Worm (Caenorhabditis elegans) whole organism, late embryonic: ENCODE measurements around the gene C42C1.3.

Experiments
- T23F11.4 ChIP-seq: fragments of 200-800 bp; sonication (Bioruptor generic); optimal IDR thresholded peaks from 2 replicates; lab custom pipeline; 2018; ENCODE audit warnings: mild to moderate bottlenecking, missing genetic modification characterization, missing compliant biosample characterization
- Y22D7AL.16 ChIP-seq: sonication (generic microtip); optimal IDR thresholded peaks from 2 replicates; lab custom pipeline; 2016; ENCODE audit warnings: missing genetic modification characterization, missing compliant biosample characterization
- ahr-1 ChIP-seq: sonication (generic microtip); optimal IDR thresholded peaks from 2 replicates; lab custom pipeline; 2016; ENCODE audit warnings: missing genetic modification characterization, missing compliant biosample characterization
- ceh-14 ChIP-seq: sonication (generic microtip); optimal IDR thresholded peaks from 2 replicates; lab custom pipeline; 2016; ENCODE audit warnings: missing genotype, missing genetic modification characterization, missing compliant biosample characterization
- ceh-19 ChIP-seq: fragments of 200-800 bp; sonication (Bioruptor generic); optimal IDR thresholded peaks from 2 replicates; lab custom pipeline; 2018; ENCODE audit warnings: mild to moderate bottlenecking, missing genetic modification characterization, missing compliant biosample characterization
- ceh-2 ChIP-seq: sonication (generic microtip); optimal IDR thresholded peaks from 2 replicates; lab custom pipeline; 2016; ENCODE audit warnings: missing genotype, missing genetic modification characterization, missing compliant biosample characterization
- ceh-30 ChIP-seq: fragments of 150-350 bp; optimal IDR thresholded peaks from 2 replicates; lab custom pipeline; 2014; ENCODE audit warnings: missing biosample characterization, missing genetic modification characterization
- ceh-6 ChIP-seq: fragments of 200-800 bp; sonication (Bioruptor generic); optimal IDR thresholded peaks from 2 replicates; lab custom pipeline; 2018; ENCODE audit warnings: mild to moderate bottlenecking, missing genetic modification characterization, missing compliant biosample characterization
- ceh-9 ChIP-seq: sonication (generic microtip); optimal IDR thresholded peaks from 2 replicates; lab custom pipeline; 2016; ENCODE audit warnings: mild to moderate bottlenecking, missing genetic modification characterization, inconsistent platforms, missing compliant biosample characterization
- che-1 ChIP-seq: sonication (generic microtip); optimal IDR thresholded peaks from 2 replicates; lab custom pipeline; 2016; ENCODE audit warnings: mild to moderate bottlenecking, missing genetic modification characterization, missing compliant biosample characterization
- dmd-4 ChIP-seq: sonication (generic microtip); optimal IDR thresholded peaks from 2 replicates; lab custom pipeline; 2016; ENCODE audit warnings: borderline replicate concordance, missing genetic modification characterization, missing compliant biosample characterization
- dve-1 ChIP-seq: sonication (generic microtip); optimal IDR thresholded peaks from 2 replicates; lab custom pipeline; 2017; ENCODE audit warnings: antibody characterized with exemption, mild to moderate bottlenecking, missing genetic modification characterization, missing compliant biosample characterization
- ets-4 ChIP-seq: sonication (generic microtip); optimal IDR thresholded peaks from 2 replicates; lab custom pipeline; 2016; ENCODE audit warnings: missing genetic modification characterization, missing compliant biosample characterization
- eyg-1 ChIP-seq: sonication (generic microtip); optimal IDR thresholded peaks from 2 replicates; lab custom pipeline; 2016; ENCODE audit warnings: missing genotype, missing genetic modification characterization, missing compliant biosample characterization
- hlh-13 ChIP-seq: fragments of 200-800 bp; sonication (Bioruptor generic); optimal IDR thresholded peaks from 2 replicates; lab custom pipeline; 2018; ENCODE audit warnings: mild to moderate bottlenecking, missing genetic modification characterization, missing compliant biosample characterization
- hlh-15 ChIP-seq: sonication (generic microtip); optimal IDR thresholded peaks from 2 replicates; lab custom pipeline; 2016; ENCODE audit warnings: missing genetic modification characterization, missing compliant biosample characterization
- hlh-8 ChIP-seq: sonication (generic microtip); optimal IDR thresholded peaks from 2 replicates; lab custom pipeline; 2016; ENCODE audit warnings: missing genotype, missing genetic modification characterization, missing compliant biosample characterization
- nhr-11 ChIP-seq: fragments of 150-350 bp; optimal IDR thresholded peaks from 2 replicates; lab custom pipeline; 2014; ENCODE audit warnings: missing biosample characterization, missing genetic modification characterization
- nhr-232 ChIP-seq: sonication (generic microtip); optimal IDR thresholded peaks from 2 replicates; lab custom pipeline; 2016; ENCODE audit warnings: missing genetic modification characterization, missing compliant biosample characterization
- npax-4 ChIP-seq: sonication (generic microtip); optimal IDR thresholded peaks from 2 replicates; lab custom pipeline; 2016; ENCODE audit warnings: missing genetic modification characterization, missing compliant biosample characterization
- pha-2 ChIP-seq: sonication (generic microtip); optimal IDR thresholded peaks from 2 replicates; lab custom pipeline; 2017; ENCODE audit warnings: mild to moderate bottlenecking, missing genetic modification characterization, missing compliant biosample characterization
- ref-2 ChIP-seq: sonication (generic microtip); optimal IDR thresholded peaks from 2 replicates; lab custom pipeline; 2016; ENCODE audit warnings: missing genetic modification characterization, missing compliant biosample characterization
- sdc-2 ChIP-seq: sonication (generic microtip); optimal IDR thresholded peaks from 2 replicates; lab custom pipeline; 2016; ENCODE audit warnings: missing genotype, missing genetic modification characterization, missing compliant biosample characterization
- sox-2 ChIP-seq: fragments of 200-800 bp; sonication (Bioruptor generic); IDR thresholded peaks from 2 replicates; pipeline ENCODE4 v1.3.6; 2022; ENCODE audit warnings: missing genetic modification reagents, missing genetic modification characterization, missing compliant biosample characterization
- sox-4 ChIP-seq: sonication (generic microtip); optimal IDR thresholded peaks from 2 replicates; lab custom pipeline; 2017; ENCODE audit warnings: mild to moderate bottlenecking, missing genetic modification characterization, inconsistent platforms, missing compliant biosample characterization
- ttx-3 ChIP-seq: sonication (generic microtip); optimal IDR thresholded peaks from 2 replicates; lab custom pipeline; 2016; ENCODE audit warnings: missing genetic modification reagents, missing genetic modification characterization, missing compliant biosample characterization
- unc-55 ChIP-seq: sonication (generic microtip); optimal IDR thresholded peaks from 2 replicates; lab custom pipeline; 2017; ENCODE audit warnings: missing biosample characterization, missing genetic modification reagents, missing genetic modification characterization
- unc-86 ChIP-seq: sonication (generic microtip); optimal IDR thresholded peaks from 2 replicates; lab custom pipeline; 2016; ENCODE audit warnings: missing genetic modification characterization, missing compliant biosample characterization

C42C1.3 gene

DNA sequence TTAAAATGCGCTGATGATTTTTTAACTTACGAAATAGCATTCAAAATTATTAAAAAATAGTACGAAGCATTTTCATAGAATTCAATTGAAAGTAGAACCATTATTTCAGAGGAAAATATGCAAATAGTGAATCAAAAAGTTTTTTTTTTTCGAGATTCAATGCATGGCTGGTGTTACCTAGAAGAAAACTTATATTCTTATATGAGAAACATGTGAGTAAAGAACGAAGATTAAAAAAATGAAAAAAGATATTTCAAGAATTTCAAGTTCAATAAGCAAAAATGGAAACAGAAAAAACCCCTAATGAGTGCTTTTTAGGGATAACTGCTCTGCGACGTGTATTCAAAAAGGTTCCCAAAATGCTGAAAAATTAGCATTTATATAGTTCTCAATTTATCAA, 34.3 kb downstream of the C42C1.3 start, which contains the start of gene sre-16:
Gene sre-16, minus strand, starts transcription at position 101 of the 400 bp plus-strand sequence.
- no peak for TF ChIP-seq ahr-1 (tag; lab: Kevin White, UChicago)
- no peak for TF ChIP-seq Y22D7AL.16 (tag; lab: Kevin White, UChicago)
- no peak for TF ChIP-seq che-1
- no peak for TF ChIP-seq nhr-11 (tag; lab: Kevin White, UChicago)
- TF ChIP-seq ceh-6 (GFP tag; lab: Kevin White, UChicago) = no peak
- no peak for TF ChIP-seq ref-2 (tag; lab: Kevin White, UChicago)
- no peak for TF ChIP-seq unc-55 (GFP tag; lab: Kevin White, UChicago)
- no peak for TF ChIP-seq eyg-1
- no peak for TF ChIP-seq hlh-13 (GFP tag; lab: Kevin White, UChicago)
- no peak for TF ChIP-seq ttx-3 (tag; lab: Kevin White, UChicago)
- TF ChIP-seq dve-1 (tag; lab: Kevin White, UChicago) = no peak
- no peak for TF ChIP-seq sox-4
- TF ChIP-seq ceh-2 (tag; lab: Kevin White, UChicago) = no peak
- no peak for TF ChIP-seq sdc-2 (tag; lab: Kevin White, UChicago)
- no peak for TF ChIP-seq npax-4 (tag; lab: Kevin White, UChicago)
- no peak for TF ChIP-seq hlh-15
- TF ChIP-seq dmd-4 = no peak

DNA sequence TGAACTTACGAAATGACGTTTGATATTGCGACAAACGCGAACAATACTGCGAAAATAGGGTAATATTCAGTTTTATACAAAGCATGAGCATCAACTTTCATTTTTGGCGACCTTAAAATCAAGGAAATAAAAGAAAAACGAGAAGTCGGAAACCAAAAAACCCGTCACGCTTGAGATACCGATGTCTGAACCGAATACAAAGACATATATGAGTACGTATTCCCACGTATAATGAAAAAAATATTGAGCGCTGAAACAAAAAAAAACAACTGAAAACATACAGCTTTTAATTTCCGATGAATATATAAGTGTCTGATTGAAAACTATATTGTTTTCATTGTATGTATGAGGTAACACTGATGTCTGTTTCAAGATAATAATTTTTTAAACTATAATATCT, 40.6 kb downstream of the C42C1.3 start, which contains the start of gene sre-18:
Gene sre-18, minus strand, starts transcription at position 101 of the 400 bp plus-strand sequence.
- no peak for TF ChIP-seq unc-86
- no peak for TF ChIP-seq ceh-30 (tag; lab: Kevin White, UChicago)
- TF ChIP-seq pha-2 (tag; lab: Kevin White, UChicago) = no peak
- no peak for TF ChIP-seq ets-4 (tag; lab: Kevin White, UChicago)
- TF ChIP-seq, all 69 proteins: peak for 0

DNA sequence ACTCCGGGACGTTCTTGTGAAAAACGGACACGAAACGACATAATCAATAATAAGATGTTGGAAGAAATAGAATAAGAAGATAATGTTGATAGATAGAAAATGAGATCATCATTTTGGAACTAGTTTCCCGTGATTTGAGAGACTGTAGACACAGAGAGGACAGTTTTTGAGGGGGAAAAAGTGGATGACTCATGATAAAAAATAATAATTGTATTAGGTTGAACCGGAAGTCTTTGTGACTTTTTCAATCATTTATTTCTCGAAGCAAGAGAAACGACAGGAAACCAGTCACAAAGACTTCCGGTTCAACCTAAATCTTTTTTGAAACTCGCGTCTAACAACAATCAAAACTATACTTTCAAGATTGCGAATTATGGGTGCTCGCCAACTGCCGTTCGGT, 43.3 kb downstream of the C42C1.3 start, which contains the start of gene mlt-3:
Gene mlt-3, minus strand, starts transcription at position 101 of the 400 bp plus-strand sequence.
- no peak for TF ChIP-seq sox-4
- TF ChIP-seq ceh-19 = no peak
- no peak for TF ChIP-seq sox-2
- no peak for TF ChIP-seq ceh-9 (tag; lab: Kevin White, UChicago)
- no peak for TF ChIP-seq ceh-14
- TF ChIP-seq nhr-232 (tag; lab: Kevin White, UChicago) = no peak
- no peak for TF ChIP-seq T23F11.4 (GFP tag; lab: Kevin White, UChicago)
- TF ChIP-seq hlh-8 (tag; lab: Kevin White, UChicago) = no peak
